Worm (Caenorhabditis elegans): ENCODE results near the gene srlf-13.

srlf-13 gene

ce11 chrIV:10935853-10936491, 39.6 kb upstream of the srlf-13 start, which contains the start of gene lgg-2 (continued):
- no peak for TF ChIP-seq aptf-2 (GFP tag; conservative IDR thresholded peaks at IDR 0.05)
- TF ChIP-seq ztf-25 (GFP tag; IDR thresholded peaks at IDR 0.05) = no peak
- no peak for TF ChIP-seq ztf-28 (GFP tag; IDR thresholded peaks at IDR 0.05)
- peak; percentile 42; the same call in 1 of the 2 replicates for TF ChIP-seq Y56A3A.18 (GFP tag; IDR thresholded peaks at IDR 0.05)
- TF ChIP-seq lsy-27 (tag; optimal IDR thresholded peaks at IDR 0.05; ENCODE audit: borderline replicate concordance, insufficient read depth) = no peak
- TF ChIP-seq hlh-26 (GFP tag; conservative IDR thresholded peaks at IDR 0.05) = no peak
- peak; percentile 50 for TF ChIP-seq ceh-100 (GFP tag; IDR thresholded peaks at IDR 0.05)
- no peak for TF ChIP-seq tbx-9 (tag; optimal IDR thresholded peaks at IDR 0.05; ENCODE audit: borderline replicate concordance)
- TF ChIP-seq nhr-80 (tag; optimal IDR thresholded peaks at IDR 0.05) = peak; percentile 92
- TF ChIP-seq F10E7.11 (tag; optimal IDR thresholded peaks at IDR 0.05) = no peak

ce11 chrIV:10935336-10935735, 38.9 kb upstream of the srlf-13 start:
- TF ChIP-seq athp-1 (tag; optimal IDR thresholded peaks at IDR 0.05) = no peak
- no peak for TF ChIP-seq gei-17 (GFP tag; optimal IDR thresholded peaks at IDR 0.05)
- TF ChIP-seq egrh-3 (GFP tag; IDR thresholded peaks at IDR 0.05) = peak; percentile 29; the same call in 1 of the 2 replicates
- no peak for TF ChIP-seq fkh-3 (tag; optimal IDR thresholded peaks at IDR 0.05)
- peak; percentile 17; the same call in 1 of the 2 replicates for TF ChIP-seq B0336.3 (GFP tag; IDR thresholded peaks at IDR 0.05)
- TF ChIP-seq ceh-58 (GFP tag; IDR thresholded peaks at IDR 0.05) = no peak
- TF ChIP-seq ztf-6 (GFP tag; IDR thresholded peaks at IDR 0.05) = no peak
- no peak for TF ChIP-seq lsy-27 (tag; optimal IDR thresholded peaks at IDR 0.05; ENCODE audit: borderline replicate concordance, insufficient read depth)
- TF ChIP-seq ekl-4 (GFP tag; IDR thresholded peaks at IDR 0.05) = peak; percentile 85
- TF ChIP-seq ccch-3 (GFP tag; optimal IDR thresholded peaks at IDR 0.05) = no peak
- TF ChIP-seq attf-5 (GFP tag; optimal IDR thresholded peaks at IDR 0.05) = peak; percentile 72
- peak; percentile 71 for TF ChIP-seq K12H6.12 (tag; optimal IDR thresholded peaks at IDR 0.05)
- TF ChIP-seq repo-1 (tag; optimal IDR thresholded peaks at IDR 0.05) = no peak
- TF ChIP-seq madf-6 (GFP tag; IDR thresholded peaks at IDR 0.05) = no peak; the same call in 1 of the 2 replicates
- TF ChIP-seq somi-1 (GFP tag; optimal IDR thresholded peaks at IDR 0.05) = peak; percentile 91
- no peak for TF ChIP-seq ztf-3 (GFP tag; optimal IDR thresholded peaks at IDR 0.05)
- TF ChIP-seq mes-4 (tag; optimal IDR thresholded peaks at IDR 0.05) = no peak
- TF ChIP-seq ztf-22 (GFP tag; optimal IDR thresholded peaks at IDR 0.05) = peak; percentile 75
- TF ChIP-seq hsf-1 (GFP tag; IDR thresholded peaks at IDR 0.05) = no peak
- TF ChIP-seq lin-35 (GFP tag; optimal IDR thresholded peaks at IDR 0.05) = peak in 1 of 3 experiments; percentile 85
- no peak for TF ChIP-seq ceh-100 (GFP tag; IDR thresholded peaks at IDR 0.05)
- TF ChIP-seq egl-18 (GFP tag; IDR thresholded peaks at IDR 0.05) = no peak
- TF ChIP-seq lin-40 (tag; optimal IDR thresholded peaks at IDR 0.05) = peak; percentile 51
- TF ChIP-seq Y53F4B.3 (GFP tag; IDR thresholded peaks at IDR 0.05) = no peak
- TF ChIP-seq ztf-25 (GFP tag; IDR thresholded peaks at IDR 0.05) = no peak
- no peak for TF ChIP-seq D2030.7 (GFP tag; IDR thresholded peaks at IDR 0.05)
- TF ChIP-seq lin-54 (GFP tag; optimal IDR thresholded peaks at IDR 0.05) = peak; percentile 62
- no peak for TF ChIP-seq nhr-80 (tag; optimal IDR thresholded peaks at IDR 0.05)
- TF ChIP-seq tbp1 (GFP tag; optimal IDR thresholded peaks at IDR 0.05) = peak; percentile 54
- TF ChIP-seq ceh-79 (tag; optimal IDR thresholded peaks at IDR 0.05) = no peak
- TF ChIP-seq F22D6.2 (tag; optimal IDR thresholded peaks at IDR 0.05) = peak; percentile 18
- TF ChIP-seq bed-2 (GFP tag; IDR thresholded peaks at IDR 0.05) = no peak
- no peak for TF ChIP-seq sdz-38 (tag; optimal IDR thresholded peaks at IDR 0.05)
- peak; percentile 45 for TF ChIP-seq cebp-1 (GFP tag; IDR thresholded peaks at IDR 0.05)
- peak; percentile 85 for TF ChIP-seq cebp-1 (tag; optimal IDR thresholded peaks at IDR 0.05)
- no peak for TF ChIP-seq mxl-1 (tag; optimal IDR thresholded peaks at IDR 0.05)
- peak; percentile 78 for TF ChIP-seq tlf-1 (GFP tag; optimal IDR thresholded peaks at IDR 0.05)
- no peak for TF ChIP-seq nhr-90 (tag; optimal IDR thresholded peaks at IDR 0.05)
- TF ChIP-seq attf-6 (GFP tag; IDR thresholded peaks at IDR 0.05) = no peak
- TF ChIP-seq tbx-9 (tag; optimal IDR thresholded peaks at IDR 0.05; ENCODE audit: borderline replicate concordance) = no peak
- TF ChIP-seq die-1 (tag; optimal IDR thresholded peaks at IDR 0.05) = peak; percentile 46
- TF ChIP-seq unc-130 (GFP tag; optimal IDR thresholded peaks at IDR 0.05) = no peak

Measured in whole organism, young adult.